Fruit fly (Drosophila melanogaster): Measurements from ENCODE around the gene bap.

bap gene

DNA sequence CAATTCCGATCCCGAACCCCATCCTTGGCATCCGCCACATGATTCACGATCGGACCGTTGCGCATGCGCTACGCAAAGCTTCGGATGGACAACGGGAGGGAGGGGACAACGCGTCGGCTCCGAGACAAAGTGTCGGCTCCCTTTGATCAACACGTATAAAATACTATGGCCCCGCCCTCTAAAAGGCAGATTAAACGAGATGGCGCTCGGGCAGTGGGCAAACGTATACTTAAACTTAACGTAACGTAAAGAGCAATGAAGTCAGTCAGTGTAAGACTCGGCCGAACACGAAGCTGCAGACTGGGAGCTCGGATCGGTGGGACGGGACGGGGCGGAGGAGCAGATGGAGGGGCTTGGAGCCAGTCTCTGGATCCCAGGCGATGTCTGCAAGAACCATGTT is 28.2 kb downstream of the bap start (continued):
- no peak for TF ChIP-seq CG6854 (GFP tag; optimal IDR thresholded peaks at IDR 0.05)

DNA sequence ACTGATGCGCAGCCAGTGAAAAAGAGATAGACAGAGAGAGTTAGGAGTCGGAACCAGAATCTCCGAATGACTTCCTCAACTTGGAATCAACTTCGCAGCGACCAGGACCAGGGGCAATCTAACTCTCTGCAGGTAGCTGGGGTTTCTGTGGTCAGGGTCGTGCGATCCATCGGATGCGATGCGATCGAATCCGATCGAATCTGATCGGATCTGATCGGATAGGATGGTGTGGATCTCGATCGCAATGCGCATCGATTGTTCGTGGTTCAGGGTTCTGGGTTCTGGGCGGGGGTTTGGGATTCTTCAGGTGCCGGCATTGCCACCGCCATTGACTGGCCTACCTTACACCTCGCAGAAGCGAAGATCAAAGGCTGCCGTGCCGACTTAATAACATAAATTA is 30.6 kb downstream of the bap start:
- no peak for TF ChIP-seq CG43689 (GFP tag; IDR thresholded peaks at IDR 0.05)
- TF ChIP-seq CG12236 (GFP tag; optimal IDR thresholded peaks at IDR 0.05): no peak
- peak; percentile 95 for TF ChIP-seq grn (GFP tag; optimal IDR thresholded peaks at IDR 0.05)
- TF ChIP-seq insv (GFP tag; optimal IDR thresholded peaks at IDR 0.05): peak in 1 of 2 experiments; percentile 45
- TF ChIP-seq CG33557 (GFP tag; optimal IDR thresholded peaks at IDR 0.05): no peak
- no peak for TF ChIP-seq CG10431 (GFP tag; optimal IDR thresholded peaks at IDR 0.05)

DNA sequence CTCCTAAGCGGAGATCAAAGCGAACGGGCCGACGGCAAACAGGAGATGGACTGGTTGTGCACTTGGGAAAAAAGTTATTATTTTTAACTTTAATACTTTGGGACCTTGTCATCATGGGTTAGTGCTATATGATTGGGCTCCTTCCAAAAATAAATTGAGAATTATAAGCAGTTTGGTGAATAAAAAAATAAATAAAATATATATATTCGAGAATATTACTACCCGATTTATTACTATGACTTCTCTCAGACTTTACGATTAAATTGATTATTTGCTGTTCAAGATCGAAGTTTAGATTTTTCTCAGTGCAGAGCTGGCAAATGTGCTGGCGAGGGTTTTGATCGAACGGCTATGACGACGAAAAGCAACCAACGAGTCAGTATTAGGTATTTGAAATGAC is 31.3 kb downstream of the bap start:
- TF ChIP-seq CG2875 (GFP tag; optimal IDR thresholded peaks at IDR 0.05): no peak
- TF ChIP-seq sens (GFP tag): peak; percentile 56
- peak; percentile 55; the same call in 2 of the 3 replicates for TF ChIP-seq CG11695 (GFP tag; IDR thresholded peaks at IDR 0.05)
- TF ChIP-seq wdn (GFP tag; IDR thresholded peaks at IDR 0.05): no peak
- TF ChIP-seq CG12942 (GFP tag; optimal IDR thresholded peaks at IDR 0.05): no peak
- peak; percentile 44 for TF ChIP-seq CG8388 (GFP tag; optimal IDR thresholded peaks at IDR 0.05)
- peak; percentile 71 for TF ChIP-seq dmrt99B (tag; optimal IDR thresholded peaks at IDR 0.05)
- TF ChIP-seq jumu (GFP tag; optimal IDR thresholded peaks at IDR 0.05): no peak
- no peak for TF ChIP-seq CG7745 (tag; optimal IDR thresholded peaks at IDR 0.05)
- peak; percentile 60 for TF ChIP-seq CG7839 (tag; optimal IDR thresholded peaks at IDR 0.05)
- TF ChIP-seq Med (GFP tag): peak; percentile 3
- TF ChIP-seq CG18619 (GFP tag; optimal IDR thresholded peaks at IDR 0.05): peak; percentile 2
- TF ChIP-seq CG10979 (tag; optimal IDR thresholded peaks at IDR 0.05): peak; percentile 67
- TF ChIP-seq zen2 (GFP tag; IDR thresholded peaks at IDR 0.05; ENCODE audit: partially characterized antibody): no peak
- TF ChIP-seq Eip74EF (GFP tag; optimal IDR thresholded peaks at IDR 0.05): no peak
- TF ChIP-seq gt (GFP tag; IDR thresholded peaks at IDR 0.05): no peak
- TF ChIP-seq ara (GFP tag; IDR thresholded peaks at IDR 0.05): peak; percentile 54
- TF ChIP-seq ase (GFP tag; IDR thresholded peaks at IDR 0.05): no peak
- peak; percentile 38 for TF ChIP-seq CG18476 (GFP tag; optimal IDR thresholded peaks at IDR 0.05)
- no peak for TF ChIP-seq hth (optimal IDR thresholded peaks at IDR 0.05)
- peak; percentile 27 for TF ChIP-seq Hmr (GFP tag; optimal IDR thresholded peaks at IDR 0.05)
- TF ChIP-seq Bgb (GFP tag; IDR thresholded peaks at IDR 0.05; ENCODE audit: partially characterized antibody): no peak
- TF ChIP-seq CG6854 (GFP tag; optimal IDR thresholded peaks at IDR 0.05): peak; percentile 20
- TF ChIP-seq CG10654 (GFP tag; optimal IDR thresholded peaks at IDR 0.05): peak; percentile 37
- peak; percentile 71 for TF ChIP-seq CG10267 (tag; optimal IDR thresholded peaks at IDR 0.05)
- peak; percentile 27 for TF ChIP-seq Max (GFP tag; optimal IDR thresholded peaks at IDR 0.05)
- TF ChIP-seq CG12391 (tag; optimal IDR thresholded peaks at IDR 0.05): peak; percentile 53
- TF ChIP-seq HLH54F (GFP tag; optimal IDR thresholded peaks at IDR 0.05): no peak
- TF ChIP-seq vvl (GFP tag; IDR thresholded peaks at IDR 0.05): peak; percentile 70
- TF ChIP-seq sob (GFP tag; IDR thresholded peaks at IDR 0.05): 0 out of 2 replicates have a peak, but pooled peaks have one; percentile 33
- peak; percentile 33 for TF ChIP-seq CG30403 (GFP tag; optimal IDR thresholded peaks at IDR 0.05)
- no peak for TF ChIP-seq Hey (tag; optimal IDR thresholded peaks at IDR 0.05)
- no peak for TF ChIP-seq CG31365 (tag; optimal IDR thresholded peaks at IDR 0.05)
- TF ChIP-seq Camta (GFP tag; optimal IDR thresholded peaks at IDR 0.05): no peak
- peak; percentile 24; the same call in 1 of the 2 replicates for TF ChIP-seq onecut (GFP tag; IDR thresholded peaks at IDR 0.05)
- peak; percentile 33 for TF ChIP-seq CG7556 (GFP tag; optimal IDR thresholded peaks at IDR 0.05)
- no peak for TF ChIP-seq CG9817 (tag; optimal IDR thresholded peaks at IDR 0.05)
- TF ChIP-seq CG13296 (GFP tag; optimal IDR thresholded peaks at IDR 0.05): peak; percentile 14
- TF ChIP-seq CG11085 (GFP tag; IDR thresholded peaks at IDR 0.05): 0 out of 2 replicates have a peak, but pooled peaks have one; percentile 19
- TF ChIP-seq E2f2 (GFP tag; IDR thresholded peaks at IDR 0.05): no peak
- TF ChIP-seq sima (GFP tag; optimal IDR thresholded peaks at IDR 0.05): no peak
- TF ChIP-seq CG7372 (GFP tag; IDR thresholded peaks at IDR 0.05): 0 out of 2 replicates have a peak, but pooled peaks have one; percentile 37
